Worm (Caenorhabditis elegans): ENCODE data around the gene C06E2.2.

The C06E2.2 gene

ce11 chrX:8929688-8930087 lies 50.2 kb downstream of the C06E2.2 start:
- TF ChIP-seq ama-1 (optimal IDR thresholded peaks at IDR 0.05) (no peak), elt-2 (tag; optimal IDR thresholded peaks at IDR 0.05) (no peak), nfya-1 (tag; optimal IDR thresholded peaks at IDR 0.05; ENCODE audit: insufficient read depth) (no peak), eor-1 (tag; optimal IDR thresholded peaks at IDR 0.05) (no peak), fkh-10 (GFP tag; optimal IDR thresholded peaks at IDR 0.05) (no peak), aly-2 (tag; optimal IDR thresholded peaks at IDR 0.05) (no peak), pqm-1 (tag; optimal IDR thresholded peaks at IDR 0.05) (no peak), mml-1 (tag; optimal IDR thresholded peaks at IDR 0.05) (no peak), nhr-25 (tag; optimal IDR thresholded peaks at IDR 0.05) (no peak), ceh-9 (tag; optimal IDR thresholded peaks at IDR 0.05) (no peak), mdl-1 (tag; optimal IDR thresholded peaks at IDR 0.05) (no peak), egl-27 (tag; optimal IDR thresholded peaks at IDR 0.05) (no peak)
